Worm (Caenorhabditis elegans) whole organism, mixed stage, embryonic: ENCODE measurements around the gene him-14.

Experiments
- M03D4.4 ChIP-seq: sonication (generic microtip); optimal IDR thresholded peaks from 2 replicates; lab custom pipeline; 2017; ENCODE audit warnings: mild to moderate bottlenecking, missing genetic modification characterization, missing compliant biosample characterization
- blmp-1 ChIP-seq: fragments of 150-350 bp; optimal IDR thresholded peaks from 2 replicates; lab custom pipeline; 2014; ENCODE audit warnings: missing biosample characterization, missing genetic modification characterization
- ceh-39 ChIP-seq: fragments of 150-350 bp; optimal IDR thresholded peaks from 2 replicates; lab custom pipeline; 2014; ENCODE audit warnings: missing biosample characterization, missing genetic modification characterization
- ceh-43 ChIP-seq: fragments of 200-800 bp; sonication (Bioruptor generic); optimal IDR thresholded peaks from 2 replicates; lab custom pipeline; 2018; ENCODE audit warnings: mild to moderate bottlenecking, missing genetic modification characterization, moderate library complexity, missing compliant biosample characterization
- ceh-83 ChIP-seq: fragments of 200-800 bp; sonication (Bioruptor generic); optimal IDR thresholded peaks from 2 replicates; lab custom pipeline; 2018; ENCODE audit warnings: mild to moderate bottlenecking, missing genetic modification characterization, missing compliant biosample characterization
- ces-1 ChIP-seq: fragments of 150-350 bp; optimal IDR thresholded peaks from 2 replicates; lab custom pipeline; 2014; ENCODE audit warnings: missing biosample characterization, missing genetic modification reagents, missing genetic modification characterization
- cnd-1 ChIP-seq: fragments of 200-800 bp; sonication (Bioruptor generic); optimal IDR thresholded peaks from 2 replicates; lab custom pipeline; 2018; ENCODE audit warnings: mild to moderate bottlenecking, missing genetic modification characterization, missing compliant biosample characterization
- drap-1 ChIP-seq: fragments of 200-800 bp; sonication (Bioruptor generic); optimal IDR thresholded peaks from 3 replicates; lab custom pipeline; 2018; ENCODE audit warnings: mild to moderate bottlenecking, missing genetic modification characterization, missing compliant biosample characterization
- elt-3 ChIP-seq: fragments of 150-350 bp; optimal IDR thresholded peaks from 2 replicates; lab custom pipeline; 2014; ENCODE audit warnings: missing biosample characterization, missing genetic modification characterization
- flh-1 ChIP-seq: fragments of 200-800 bp; sonication (Bioruptor generic); optimal IDR thresholded peaks from 2 replicates; lab custom pipeline; 2018; ENCODE audit warnings: mild to moderate bottlenecking, missing genetic modification characterization, moderate library complexity, missing compliant biosample characterization
- ham-2 ChIP-seq: fragments of 200-800 bp; sonication (Bioruptor generic); optimal IDR thresholded peaks from 2 replicates; lab custom pipeline; 2018; ENCODE audit warnings: mild to moderate bottlenecking, missing genetic modification characterization, missing compliant biosample characterization
- hlh-1 ChIP-seq: fragments of 150-350 bp; optimal IDR thresholded peaks from 2 replicates; lab custom pipeline; 2014; ENCODE audit warnings: missing biosample characterization, missing genetic modification reagents, missing genetic modification characterization
- lin-13 ChIP-seq: fragments of 150-350 bp; optimal IDR thresholded peaks from 2 replicates; lab custom pipeline; 2014; ENCODE audit warnings: missing biosample characterization, missing genetic modification characterization
- lin-32 ChIP-seq: fragments of 200-800 bp; sonication (Bioruptor generic); optimal IDR thresholded peaks from 2 replicates; lab custom pipeline; 2018; ENCODE audit warnings: mild to moderate bottlenecking, missing genetic modification characterization, missing compliant biosample characterization
- lsy-2 ChIP-seq: fragments of 150-350 bp; optimal IDR thresholded peaks from 2 replicates; lab custom pipeline; 2014; ENCODE audit warnings: missing biosample characterization, missing genetic modification characterization
- mab-5 ChIP-seq: fragments of 150-350 bp; optimal IDR thresholded peaks from 2 replicates; lab custom pipeline; 2014; ENCODE audit warnings: missing biosample characterization, missing genetic modification characterization
- mep-1 ChIP-seq: fragments of 150-350 bp; optimal IDR thresholded peaks from 2 replicates; lab custom pipeline; 2017; ENCODE audit warnings: missing biosample characterization, missing genetic modification reagents, missing genetic modification characterization, inconsistent platforms
- mls-2 ChIP-seq: sonication (generic microtip); optimal IDR thresholded peaks from 2 replicates; lab custom pipeline; 2016; ENCODE audit warnings: mild to moderate bottlenecking, missing genetic modification characterization, moderate library complexity, missing compliant biosample characterization
- nhr-12 ChIP-seq: fragments of 150-350 bp; optimal IDR thresholded peaks from 2 replicates; lab custom pipeline; 2014; ENCODE audit warnings: missing biosample characterization, missing genetic modification characterization
- nhr-2 ChIP-seq: fragments of 150-350 bp; optimal IDR thresholded peaks from 2 replicates; lab custom pipeline; 2014; ENCODE audit warnings: missing biosample characterization, missing genetic modification characterization
- nhr-28 ChIP-seq: fragments of 150-350 bp; optimal IDR thresholded peaks from 2 replicates; lab custom pipeline; 2014; ENCODE audit warnings: missing biosample characterization, missing genetic modification characterization
- nhr-76 ChIP-seq: sonication (generic microtip); optimal IDR thresholded peaks from 2 replicates; lab custom pipeline; 2017; ENCODE audit warnings: missing biosample characterization, missing genetic modification characterization
- pha-4 ChIP-seq: fragments of 150-350 bp; optimal IDR thresholded peaks from 2 replicates; lab custom pipeline; 2018; ENCODE audit warnings: missing biosample characterization, missing genetic modification reagents, missing genetic modification characterization
- sem-2 ChIP-seq: fragments of 200-800 bp; sonication (Bioruptor generic); optimal IDR thresholded peaks from 2 replicates; lab custom pipeline; 2018; ENCODE audit warnings: mild to moderate bottlenecking, missing genetic modification characterization, missing compliant biosample characterization
- snpc-4 ChIP-seq: fragments of 150-350 bp; optimal IDR thresholded peaks from 2 replicates; lab custom pipeline; 2014; ENCODE audit warnings: missing biosample characterization, missing genetic modification characterization
- tbx-8 ChIP-seq: fragments of 200-800 bp; sonication (Bioruptor generic); optimal IDR thresholded peaks from 2 replicates; lab custom pipeline; 2018; ENCODE audit warnings: mild to moderate bottlenecking, missing genetic modification characterization, moderate library complexity, missing compliant biosample characterization
- unc-120 ChIP-seq: sonication (generic microtip); optimal IDR thresholded peaks from 2 replicates; lab custom pipeline; 2017; ENCODE audit warnings: missing genetic modification characterization, missing compliant biosample characterization; ENCODE audit not compliant: poor library complexity, severe bottlenecking
- unc-39 ChIP-seq: fragments of 150-350 bp; optimal IDR thresholded peaks from 2 replicates; lab custom pipeline; 2014; ENCODE audit warnings: missing biosample characterization, missing genetic modification characterization
- unc-62 ChIP-seq: fragments of 150-350 bp; optimal IDR thresholded peaks from 2 replicates; lab custom pipeline; 2014; ENCODE audit warnings: missing biosample characterization, missing genetic modification reagents, missing genetic modification characterization
- zip-8 ChIP-seq: fragments of 150-350 bp; optimal IDR thresholded peaks from 2 replicates; lab custom pipeline; 2014; ENCODE audit warnings: missing biosample characterization, missing genetic modification characterization
- ztf-11 ChIP-seq: fragments of 150-350 bp; optimal IDR thresholded peaks from 2 replicates; lab custom pipeline; 2014; ENCODE audit warnings: missing biosample characterization, missing genetic modification characterization

Gene him-14

ce11 chrII:7103111-7103510 is 33.3 kb upstream of the him-14 start:
- no peak for TF ChIP-seq ceh-83 (GFP tag; lab: Kevin White, UChicago)
- no peak for TF ChIP-seq mls-2 (tag; lab: Kevin White, UChicago)
- no peak for TF ChIP-seq unc-120 (tag; lab: Kevin White, UChicago)
- no peak for TF ChIP-seq nhr-28
- TF ChIP-seq lin-13 (tag; lab: Kevin White, UChicago): no peak
- TF ChIP-seq ztf-11 (tag; lab: Kevin White, UChicago): no peak
- no peak for TF ChIP-seq zip-8
- TF ChIP-seq nhr-2: no peak

- TF ChIP-seq cnd-1 (tag; lab: Kevin White, UChicago) (no peak), nhr-12 (tag; lab: Kevin White, UChicago) (no peak), elt-3 (tag; lab: Kevin White, UChicago) (no peak), unc-62 (no peak), blmp-1 (no peak), ham-2 (GFP tag; lab: Kevin White, UChicago) (no peak), zip-8 (no peak), nhr-28 (no peak), pha-4 (tag; lab: Kevin White, UChicago) (no peak), unc-39 (no peak), hlh-1 (no peak), ceh-43 (GFP tag; lab: Kevin White, UChicago) (no peak), M03D4.4 (tag; lab: Kevin White, UChicago) (no peak), ztf-11 (tag; lab: Kevin White, UChicago) (no peak), ceh-39 (tag; lab: Kevin White, UChicago) (no peak), tbx-8 (GFP tag; lab: Kevin White, UChicago) (no peak)
Observed at ce11 chrII:7102288-7102687, 32.5 kb upstream of the him-14 start.

DNA sequence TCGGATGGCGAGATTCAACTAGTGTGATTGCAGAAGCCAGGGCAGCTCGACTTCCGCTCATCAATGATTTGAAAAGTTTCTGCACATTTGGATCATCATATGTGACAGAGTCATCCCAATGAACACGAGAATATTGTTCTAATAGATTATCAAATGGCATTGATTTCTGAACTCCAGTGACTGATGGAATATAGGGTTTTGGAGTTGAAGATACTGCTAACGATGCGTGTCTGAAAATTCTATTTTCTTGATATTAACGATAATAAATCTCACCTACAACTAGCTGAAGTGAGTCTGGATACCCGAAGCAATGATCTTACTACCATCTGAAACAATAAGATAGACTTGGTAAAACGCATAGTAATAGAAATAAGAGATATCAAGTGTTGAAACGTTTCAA is 31.1 kb upstream of the him-14 start, which contains the start of gene mmaa-1:
Gene mmaa-1, minus strand, starts transcription at position 328 of the 400 bp plus-strand sequence.
- TF ChIP-seq ham-2 (GFP tag; lab: Kevin White, UChicago): no peak

DNA sequence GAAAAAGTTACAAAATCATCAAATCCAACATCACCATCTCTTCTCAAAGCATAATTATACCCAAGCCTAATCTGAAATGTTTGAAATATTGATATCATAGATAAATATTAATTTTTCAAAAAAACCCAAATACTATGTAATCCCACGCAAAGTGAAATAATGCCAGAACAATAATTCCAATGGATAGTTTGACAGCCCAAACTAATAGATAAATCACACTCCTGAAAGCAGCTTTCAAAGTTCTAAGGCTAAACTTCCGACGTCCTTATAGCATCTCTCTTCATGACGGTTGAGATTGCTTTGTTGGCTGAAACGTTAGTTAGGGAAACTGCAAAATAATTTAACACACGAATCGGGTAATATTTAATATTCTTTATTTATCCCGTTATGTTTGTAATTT is 29.5 kb upstream of the him-14 start:
- TF ChIP-seq unc-120 (tag; lab: Kevin White, UChicago) (no peak), lin-13 (tag; lab: Kevin White, UChicago) (no peak), ceh-39 (tag; lab: Kevin White, UChicago) (no peak), flh-1 (GFP tag; lab: Kevin White, UChicago) (no peak), unc-62 (no peak), snpc-4 (tag; lab: Kevin White, UChicago) (no peak), ztf-11 (tag; lab: Kevin White, UChicago) (no peak), nhr-12 (tag; lab: Kevin White, UChicago) (no peak), ceh-43 (GFP tag; lab: Kevin White, UChicago) (no peak), mep-1 (tag; lab: Kevin White, UChicago) (no peak)
- TF ChIP-seq, all 35 proteins: peak for 0

ce11 chrII:7098578-7098977 is 28.8 kb upstream of the him-14 start, which contains the start of gene mct-5:
Gene mct-5, minus strand, starts transcription at chrII:7098593.
- no peak for TF ChIP-seq pha-4 (tag; lab: Kevin White, UChicago)
- TF ChIP-seq sem-2 (GFP tag; lab: Kevin White, UChicago): no peak
- no peak for TF ChIP-seq nhr-28
- TF ChIP-seq lin-32 (GFP tag; lab: Kevin White, UChicago): no peak
- no peak for TF ChIP-seq mab-5 (tag; lab: Kevin White, UChicago)
- no peak for TF ChIP-seq hlh-1
- no peak for TF ChIP-seq ceh-83 (GFP tag; lab: Kevin White, UChicago)
- TF ChIP-seq tbx-8 (GFP tag; lab: Kevin White, UChicago): no peak
- TF ChIP-seq zip-8: no peak
- TF ChIP-seq ceh-43 (GFP tag; lab: Kevin White, UChicago): no peak
- TF ChIP-seq unc-62: no peak
- TF ChIP-seq lsy-2 (tag; lab: Kevin White, UChicago): no peak
- TF ChIP-seq cnd-1 (tag; lab: Kevin White, UChicago): no peak
- TF ChIP-seq ceh-39 (tag; lab: Kevin White, UChicago): no peak
- TF ChIP-seq nhr-76 (tag; lab: Kevin White, UChicago): no peak
- TF ChIP-seq snpc-4 (tag; lab: Kevin White, UChicago): no peak
- TF ChIP-seq, all 35 proteins: peak for 0

ce11 chrII:7095970-7096369 is 26.2 kb upstream of the him-14 start:
- TF ChIP-seq nhr-76 (tag; lab: Kevin White, UChicago) (no peak), lsy-2 (tag; lab: Kevin White, UChicago) (no peak), zip-8 (no peak), nhr-2 (no peak), unc-120 (tag; lab: Kevin White, UChicago) (no peak), drap-1 (GFP tag; lab: Kevin White, UChicago) (no peak), mep-1 (tag; lab: Kevin White, UChicago) (no peak), snpc-4 (tag; lab: Kevin White, UChicago) (no peak), ces-1 (GFP tag; lab: Kevin White, UChicago) (no peak), unc-62 (no peak), mls-2 (tag; lab: Kevin White, UChicago) (no peak), cnd-1 (tag; lab: Kevin White, UChicago) (no peak), nhr-28 (no peak), elt-3 (tag; lab: Kevin White, UChicago) (no peak), pha-4 (tag; lab: Kevin White, UChicago) (no peak), unc-39 (no peak), ceh-39 (tag; lab: Kevin White, UChicago) (no peak)
- TF ChIP-seq, all 35 proteins: peak for 0
